Fruit fly (Drosophila melanogaster) whole organism, embryonic: Measurements from ENCODE around the gene Indy-2.

ENCODE experiments used
- Bteb2 ChIP-seq: fragments of 200-800 bp; sonication (Bioruptor generic); optimal IDR thresholded peaks from 2 replicates; lab custom pipeline; 2016; ENCODE audit warnings: missing biosample characterization, missing genetic modification characterization
- CG10979 ChIP-seq: fragments of 200-800 bp; sonication (Bioruptor generic); optimal IDR thresholded peaks from 2 replicates; lab custom pipeline; 2018; ENCODE audit warnings: missing biosample characterization, mild to moderate bottlenecking, missing genetic modification characterization, moderate library complexity
- CG11398 ChIP-seq: fragments of 200-800 bp; sonication (Bioruptor generic); optimal IDR thresholded peaks from 2 replicates; lab custom pipeline; 2016; ENCODE audit warnings: missing biosample characterization, missing genetic modification characterization
- CG13287 ChIP-seq: fragments of 200-800 bp; sonication (Bioruptor generic); IDR thresholded peaks from 2 replicates; pipeline ENCODE4 v1.3.6; 2022; ENCODE audit warnings: missing biosample characterization, missing genetic modification characterization; ENCODE audit not compliant: partially characterized antibody
- CG14965 ChIP-seq: fragments of 200-800 bp; sonication (Bioruptor generic); optimal IDR thresholded peaks from 2 replicates; lab custom pipeline; 2016; ENCODE audit warnings: missing biosample characterization, missing genetic modification characterization, borderline replicate concordance
- CG1647 ChIP-seq: fragments of 200-800 bp; sonication (Bioruptor generic); optimal IDR thresholded peaks from 3 replicates; lab custom pipeline; 2016; ENCODE audit warnings: missing biosample characterization, missing genetic modification characterization
- CG16813 ChIP-seq: fragments of 200-800 bp; sonication (Bioruptor generic); IDR thresholded peaks from 3 replicates; pipeline ENCODE4 v1.3.6; 2022; ENCODE audit warnings: missing biosample characterization, missing genetic modification characterization; ENCODE audit not compliant: partially characterized antibody
- CG16815 ChIP-seq: fragments of 200-800 bp; sonication (Bioruptor generic); optimal IDR thresholded peaks from 3 replicates; lab custom pipeline; 2017; ENCODE audit warnings: missing biosample characterization, mild to moderate bottlenecking, missing genetic modification characterization
- CG17186 ChIP-seq: fragments of 200-800 bp; sonication (Bioruptor generic); optimal IDR thresholded peaks from 3 replicates; lab custom pipeline; 2017; ENCODE audit warnings: missing biosample characterization, missing genetic modification reagents, missing genetic modification characterization
- CG17361 ChIP-seq: fragments of 200-800 bp; sonication (Bioruptor generic); IDR thresholded peaks from 3 replicates; pipeline ENCODE4 v1.3.6; 2022; ENCODE audit warnings: missing biosample characterization, missing genetic modification characterization
- CG17568 ChIP-seq: fragments of 200-800 bp; sonication (Bioruptor generic); optimal IDR thresholded peaks from 2 replicates; lab custom pipeline; 2018; ENCODE audit warnings: missing biosample characterization, mild to moderate bottlenecking, missing genetic modification characterization, moderate library complexity
- CG30431 ChIP-seq: fragments of 200-800 bp; sonication (Bioruptor generic); optimal IDR thresholded peaks from 2 replicates; lab custom pipeline; 2017; ENCODE audit warnings: missing biosample characterization, missing genetic modification characterization
- CG3163 ChIP-seq: fragments of 200-800 bp; sonication (Bioruptor generic); optimal IDR thresholded peaks from 3 replicates; lab custom pipeline; 2016; ENCODE audit warnings: missing biosample characterization, missing genetic modification characterization
- CG42726 ChIP-seq: fragments of 200-800 bp; sonication (Bioruptor generic); IDR thresholded peaks from 2 replicates; pipeline ENCODE4 v1.3.6; 2022; ENCODE audit warnings: missing biosample characterization, missing genetic modification characterization; ENCODE audit not compliant: partially characterized antibody
- CG7372 ChIP-seq: fragments of 200-800 bp; sonication (Bioruptor generic); IDR thresholded peaks from 2 replicates; pipeline ENCODE4 v1.3.6; 2022; ENCODE audit warnings: missing biosample characterization, missing genetic modification characterization
- Camta ChIP-seq: fragments of 200-800 bp; sonication (Bioruptor generic); optimal IDR thresholded peaks from 2 replicates; lab custom pipeline; 2016; ENCODE audit warnings: missing biosample characterization, missing genetic modification characterization
- Hmr ChIP-seq: fragments of 200-800 bp; sonication (Bioruptor generic); optimal IDR thresholded peaks from 3 replicates; lab custom pipeline; 2017; ENCODE audit warnings: mild to moderate bottlenecking, missing biosample characterization, missing genetic modification reagents, missing genetic modification characterization
- Hr51 ChIP-seq, 2 experiments: fragments of 200-800 bp; sonication (Bioruptor generic); optimal IDR thresholded peaks; 2 replicates in 1 of 2; 3 replicates in 1 of 2; lab custom pipeline; 2016 to 2018; ENCODE audit warnings: missing biosample characterization in 2 of 2, missing genetic modification characterization in 2 of 2, mild to moderate bottlenecking in 1 of 2, moderate library complexity in 1 of 2
- Lim3 ChIP-seq: fragments of 200-800 bp; sonication (Bioruptor generic); IDR thresholded peaks from 2 replicates; pipeline ENCODE4 v1.3.6; 2022; ENCODE audit warnings: missing biosample characterization, missing genetic modification characterization
- Rfx ChIP-seq: fragments of 200-800 bp; sonication (Bioruptor generic); IDR thresholded peaks from 2 replicates; pipeline ENCODE4 v1.3.6; 2022; ENCODE audit warnings: missing biosample characterization, missing genetic modification characterization
- Spps ChIP-seq: fragments of 200-800 bp; sonication (Bioruptor generic); optimal IDR thresholded peaks from 2 replicates; lab custom pipeline; 2018; ENCODE audit warnings: missing biosample characterization, mild to moderate bottlenecking, missing genetic modification characterization
- Taf1 ChIP-seq: fragments of 200-800 bp; sonication (Bioruptor generic); IDR thresholded peaks from 2 replicates; pipeline ENCODE4 v1.3.6; 2022; ENCODE audit warnings: missing biosample characterization, missing genetic modification characterization
- bcd ChIP-seq: fragments of 200-800 bp; sonication (Bioruptor generic); optimal IDR thresholded peaks from 2 replicates; lab custom pipeline; 2017; ENCODE audit warnings: missing biosample characterization, mild to moderate bottlenecking, missing genetic modification characterization
- btn ChIP-seq: fragments of 200-800 bp; sonication (Bioruptor generic); optimal IDR thresholded peaks from 2 replicates; lab custom pipeline; 2016; ENCODE audit warnings: missing biosample characterization, missing genetic modification characterization
- dm ChIP-seq: fragments of 200-800 bp; sonication (Bioruptor generic); optimal IDR thresholded peaks from 3 replicates; lab custom pipeline; 2016; ENCODE audit warnings: missing biosample characterization, missing genetic modification characterization
- dmrt99B ChIP-seq: fragments of 200-800 bp; sonication (Bioruptor generic); optimal IDR thresholded peaks from 2 replicates; lab custom pipeline; 2018; ENCODE audit warnings: missing biosample characterization, mild to moderate bottlenecking, missing genetic modification characterization, moderate library complexity
- emc ChIP-seq: fragments of 200-800 bp; sonication (Bioruptor generic); optimal IDR thresholded peaks from 2 replicates; lab custom pipeline; 2016; ENCODE audit warnings: missing biosample characterization, missing genetic modification characterization
- ems ChIP-seq: fragments of 200-800 bp; sonication (Bioruptor generic); optimal IDR thresholded peaks from 3 replicates; lab custom pipeline; 2016; ENCODE audit warnings: missing biosample characterization, missing genetic modification characterization
- en ChIP-seq: fragments of 200-800 bp; sonication (Bioruptor generic); optimal IDR thresholded peaks from 2 replicates; lab custom pipeline; 2016; ENCODE audit warnings: missing biosample characterization, missing genetic modification characterization
- exex ChIP-seq: fragments of 200-800 bp; sonication (Bioruptor generic); optimal IDR thresholded peaks from 4 replicates; lab custom pipeline; 2018; ENCODE audit warnings: missing biosample characterization, mild to moderate bottlenecking, missing genetic modification characterization, moderate library complexity
- hbn ChIP-seq: fragments of 200-800 bp; sonication (Bioruptor generic); IDR thresholded peaks from 2 replicates; pipeline ENCODE4 v1.3.6; 2022; ENCODE audit warnings: missing biosample characterization, missing genetic modification characterization; ENCODE audit not compliant: partially characterized antibody
- hkb ChIP-seq, 2 experiments: fragments of 200-800 bp in 1 of 2; fragments of >200 bp in 1 of 2; sonication (Bioruptor generic) in 1 of 2; IDR thresholded peaks in 1 of 2; optimal IDR thresholded peaks in 1 of 2; 2 replicates each; pipeline versions ENCODE4 v1.3.6 to Lab custom; 2017 to 2022; ENCODE audit warnings: missing biosample characterization in 1 of 2, missing genetic modification characterization in 1 of 2
- jumu ChIP-seq: fragments of 200-800 bp; sonication (Bioruptor generic); optimal IDR thresholded peaks from 3 replicates; lab custom pipeline; 2016; ENCODE audit warnings: missing biosample characterization, missing genetic modification characterization
- lov ChIP-seq, 2 experiments: fragments of 200-800 bp in 1 of 2; fragments of >200 bp in 1 of 2; sonication (Bioruptor generic) in 1 of 2; IDR thresholded peaks in 1 of 2; optimal IDR thresholded peaks in 1 of 2; 2 replicates in 1 of 2; 3 replicates in 1 of 2; pipeline versions ENCODE4 v1.3.6 to Lab custom; 2017 to 2022; ENCODE audit warnings: missing biosample characterization in 1 of 2, missing genetic modification characterization in 1 of 2
- nau ChIP-seq: fragments of 200-800 bp; sonication (Bioruptor generic); optimal IDR thresholded peaks from 3 replicates; lab custom pipeline; 2017; ENCODE audit warnings: missing biosample characterization, mild to moderate bottlenecking, missing genetic modification characterization, missing genetic modification reagents
- nom ChIP-seq: fragments of 200-800 bp; sonication (Bioruptor generic); optimal IDR thresholded peaks from 2 replicates; lab custom pipeline; 2017; ENCODE audit warnings: missing biosample characterization, missing genetic modification characterization, mild to moderate bottlenecking, moderate library complexity, missing genetic modification reagents
- pan ChIP-seq, 4 experiments: fragments of >200 bp in 3 of 4; fragments of 200-800 bp in 1 of 4; sonication (Bioruptor generic) in 1 of 4; optimal IDR thresholded peaks in 3 of 4; IDR thresholded peaks in 1 of 4; 2 replicates each; pipeline versions ENCODE4 v1.3.6 to Lab custom; 2017 to 2022; ENCODE audit warnings: missing biosample characterization in 2 of 4, missing genetic modification characterization in 2 of 4, mixed read lengths in 1 of 4
- pho ChIP-seq: fragments of 200-800 bp; sonication (Bioruptor generic); optimal IDR thresholded peaks from 2 replicates; lab custom pipeline; 2016; ENCODE audit warnings: missing biosample characterization, missing genetic modification characterization
- pzg ChIP-seq: fragments of 200-800 bp; sonication (Bioruptor generic); optimal IDR thresholded peaks from 3 replicates; lab custom pipeline; 2018; ENCODE audit warnings: missing biosample characterization, mild to moderate bottlenecking, missing genetic modification characterization, moderate library complexity
- ranshi ChIP-seq: fragments of 200-800 bp; sonication (Bioruptor generic); IDR thresholded peaks from 2 replicates; pipeline ENCODE4 v1.3.6; 2022; ENCODE audit warnings: missing biosample characterization, missing genetic modification characterization
- seq ChIP-seq: fragments of 200-800 bp; sonication (Bioruptor generic); IDR thresholded peaks from 2 replicates; pipeline ENCODE4 v1.3.6; 2022; ENCODE audit warnings: missing biosample characterization, missing genetic modification characterization
- slp2 ChIP-seq: fragments of 200-800 bp; sonication (Bioruptor generic); optimal IDR thresholded peaks from 2 replicates; lab custom pipeline; 2016; ENCODE audit warnings: missing biosample characterization, missing genetic modification characterization
- stc ChIP-seq: fragments of 200-800 bp; sonication (Bioruptor generic); IDR thresholded peaks from 2 replicates; pipeline ENCODE4 v1.3.6; 2022; ENCODE audit warnings: missing biosample characterization, missing genetic modification characterization
- tna ChIP-seq: fragments of 200-800 bp; sonication (Bioruptor generic); IDR thresholded peaks from 2 replicates; pipeline ENCODE4 v1.3.6; 2022; ENCODE audit warnings: missing biosample characterization, missing genetic modification characterization; ENCODE audit not compliant: partially characterized antibody
- trem ChIP-seq: fragments of 200-800 bp; optimal IDR thresholded peaks from 3 replicates; lab custom pipeline; 2019; ENCODE audit warnings: missing biosample characterization, mild to moderate bottlenecking, missing genetic modification characterization, moderate library complexity
- vnd ChIP-seq: fragments of 200-800 bp; sonication (Bioruptor generic); IDR thresholded peaks from 3 replicates; pipeline ENCODE4 v1.3.6; 2022; ENCODE audit warnings: missing biosample characterization, missing genetic modification characterization; ENCODE audit not compliant: partially characterized antibody
- zf30C ChIP-seq: fragments of 200-800 bp; sonication (Bioruptor generic); optimal IDR thresholded peaks from 3 replicates; lab custom pipeline; 2018; ENCODE audit warnings: missing biosample characterization, mild to moderate bottlenecking, missing genetic modification characterization
- zfh1 ChIP-seq: fragments of 200-800 bp; sonication (Bioruptor generic); IDR thresholded peaks from 3 replicates; pipeline ENCODE4 v1.3.6; 2022; ENCODE audit warnings: missing biosample characterization, missing genetic modification characterization

Indy-2 gene

DNA sequence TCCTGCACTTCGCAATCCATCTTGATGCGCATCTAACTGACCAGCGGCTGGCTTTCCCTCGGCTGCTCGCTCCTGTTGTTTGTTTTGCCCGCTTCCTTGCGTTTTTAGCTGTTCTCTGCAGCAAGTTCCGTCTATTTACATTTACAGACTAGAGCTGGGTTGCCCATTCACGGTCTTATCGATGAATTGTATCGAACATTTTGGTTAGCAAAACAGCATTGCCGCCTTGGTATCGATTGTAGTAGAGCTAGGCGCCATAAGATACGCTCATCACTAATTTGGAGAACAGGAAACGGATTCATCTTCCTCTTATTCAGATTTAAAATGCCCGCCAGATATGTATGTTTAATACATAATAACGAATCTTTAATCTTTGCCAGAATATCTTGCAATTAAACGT is 6.7 kb upstream of the Indy-2 start, which contains the start of gene Regnase-1 (continued):
- TF ChIP-seq tna (GFP tag; lab: Robert Waterston, UW): peak; percentile 93
- peak; percentile 87 for TF ChIP-seq Hr51 (GFP tag; optimal IDR thresholded peaks at IDR 0.05; lab: Kevin White, UChicago)
- TF ChIP-seq lov (optimal IDR thresholded peaks at IDR 0.05; lab: Kevin White, UChicago): no peak
- peak; percentile 96 for TF ChIP-seq lov (GFP tag; IDR thresholded peaks at IDR 0.05; lab: Robert Waterston, UW)
- no peak for TF ChIP-seq hkb (optimal IDR thresholded peaks at IDR 0.05; lab: Kevin White, UChicago)
- peak; percentile 93 for TF ChIP-seq hkb (GFP tag; IDR thresholded peaks at IDR 0.05; lab: Robert Waterston, UW)
- TF ChIP-seq dmrt99B (tag; lab: Kevin White, UChicago): peak; percentile 85
- TF ChIP-seq btn: peak; percentile 83
- TF ChIP-seq CG14965 (GFP tag; lab: Kevin White, UChicago): peak; percentile 50
- TF ChIP-seq CG7372: peak; percentile 85
- peak; percentile 95 for TF ChIP-seq Rfx (GFP tag; lab: Robert Waterston, UW)
- peak; percentile 87 for TF ChIP-seq slp2 (GFP tag; lab: Kevin White, UChicago)
- no peak for TF ChIP-seq nau
- peak; percentile 83 for TF ChIP-seq CG1647 (GFP tag; lab: Kevin White, UChicago)
- peak; percentile 80 for TF ChIP-seq ems (GFP tag; lab: Kevin White, UChicago)
- TF ChIP-seq CG17361 (GFP tag; lab: Robert Waterston, UW): peak; percentile 87
- TF ChIP-seq CG17568 (GFP tag; lab: Kevin White, UChicago): peak; percentile 95
- peak; percentile 54 for TF ChIP-seq CG30431 (GFP tag; lab: Kevin White, UChicago)
- peak; percentile 91 for TF ChIP-seq vnd
- peak; percentile 95 for TF ChIP-seq CG17186
- TF ChIP-seq CG10979 (tag; lab: Kevin White, UChicago): peak; percentile 85
- TF ChIP-seq stc (GFP tag; lab: Robert Waterston, UW): peak; percentile 93
- peak; percentile 76; the same call in 1 of the 2 replicates for TF ChIP-seq ranshi (GFP tag; lab: Robert Waterston, UW)
- peak; percentile 97 for TF ChIP-seq trem (tag; lab: Kevin White, UChicago)
- TF ChIP-seq CG16815 (GFP tag; lab: Kevin White, UChicago): peak; percentile 34
- TF ChIP-seq Lim3 (GFP tag; lab: Robert Waterston, UW): no peak
- peak; percentile 85 for TF ChIP-seq Bteb2 (GFP tag; lab: Kevin White, UChicago)
- no peak for TF ChIP-seq pan (optimal IDR thresholded peaks at IDR 0.05; lab: Kevin White, UChicago)
- TF ChIP-seq pan (GFP tag; optimal IDR thresholded peaks at IDR 0.05 in 1 of 2, IDR thresholded peaks at IDR 0.05 in 1 of 2): peak in 1 of 2 experiments; percentile 90
- TF ChIP-seq CG11398 (GFP tag; lab: Kevin White, UChicago): peak; percentile 88
- TF ChIP-seq pho (GFP tag; lab: Kevin White, UChicago): peak; percentile 91
- TF ChIP-seq CG3163 (GFP tag; lab: Kevin White, UChicago): peak; percentile 77
- TF ChIP-seq en (GFP tag; lab: Kevin White, UChicago): peak; percentile 89
- TF ChIP-seq zfh1 (GFP tag; lab: Robert Waterston, UW): peak; percentile 92
- TF ChIP-seq Camta: peak; percentile 90
- TF ChIP-seq nom (GFP tag; lab: Kevin White, UChicago): peak; percentile 93
- TF ChIP-seq pzg: peak; percentile 95
- TF ChIP-seq jumu (GFP tag; lab: Kevin White, UChicago): peak; percentile 51
- peak; percentile 32 for TF ChIP-seq zf30C (GFP tag; lab: Kevin White, UChicago)
- TF ChIP-seq exex (tag; lab: Kevin White, UChicago): peak; percentile 70
- TF ChIP-seq Taf1 (GFP tag; lab: Robert Waterston, UW): peak; percentile 53; the same call in 1 of the 2 replicates
- peak; percentile 95 for TF ChIP-seq hbn
- peak; percentile 86 for TF ChIP-seq Spps (tag; lab: Kevin White, UChicago)
- TF ChIP-seq CG13287 (GFP tag; lab: Robert Waterston, UW): peak; percentile 98
- peak; percentile 90 for TF ChIP-seq dm (GFP tag; lab: Kevin White, UChicago)
- peak; percentile 95 for TF ChIP-seq bcd (GFP tag; lab: Kevin White, UChicago)
- peak; percentile 73; the same call in 1 of the 2 replicates for TF ChIP-seq seq (GFP tag; lab: Robert Waterston, UW)
- TF ChIP-seq CG42726 (GFP tag; lab: Robert Waterston, UW): peak; percentile 94
- TF ChIP-seq CG16813 (GFP tag; lab: Robert Waterston, UW): peak; percentile 96
- TF ChIP-seq Hmr (GFP tag; lab: Kevin White, UChicago): peak; percentile 97
- peak; percentile 87 for TF ChIP-seq emc (GFP tag; lab: Kevin White, UChicago)
